Worm (Caenorhabditis elegans) whole organism, L1 larva: ENCODE results near the gene srd-17.

Source experiments
- C04F5.9 ChIP-seq: sonication (generic microtip); optimal IDR thresholded peaks from 2 replicates; lab custom pipeline; 2016; ENCODE audit warnings: missing genetic modification characterization, missing compliant biosample characterization
- C16A3.4 ChIP-seq: fragments of 150-350 bp; optimal IDR thresholded peaks from 2 replicates; lab custom pipeline; 2014; ENCODE audit warnings: missing biosample characterization, missing genetic modification characterization
- F16B12.6 ChIP-seq: fragments of 150-350 bp; optimal IDR thresholded peaks from 2 replicates; lab custom pipeline; 2014; ENCODE audit warnings: missing biosample characterization, missing genetic modification characterization
- Y116A8C.19 ChIP-seq: sonication (generic microtip); optimal IDR thresholded peaks from 2 replicates; lab custom pipeline; 2016; ENCODE audit warnings: missing compliant biosample characterization, missing genetic modification characterization, borderline replicate concordance
- aha-1 ChIP-seq: fragments of 150-350 bp; optimal IDR thresholded peaks from 2 replicates; lab custom pipeline; 2014; ENCODE audit warnings: missing biosample characterization, missing genetic modification characterization
- alr-1 ChIP-seq: fragments of 200-800 bp; sonication (Bioruptor generic); optimal IDR thresholded peaks from 2 replicates; lab custom pipeline; 2018; ENCODE audit warnings: borderline replicate concordance, mild to moderate bottlenecking, missing genetic modification characterization, missing compliant biosample characterization
- blmp-1 ChIP-seq: fragments of 150-350 bp; optimal IDR thresholded peaks from 2 replicates; lab custom pipeline; 2014; ENCODE audit warnings: missing biosample characterization, missing genetic modification characterization
- ceh-8 ChIP-seq: fragments of 200-800 bp; sonication (Bioruptor generic); optimal IDR thresholded peaks from 2 replicates; lab custom pipeline; 2018; ENCODE audit warnings: mild to moderate bottlenecking, missing genetic modification characterization, moderate library complexity, missing compliant biosample characterization
- ceh-88 ChIP-seq: fragments of 200-800 bp; sonication (Bioruptor generic); IDR thresholded peaks from 2 replicates; pipeline ENCODE4 v1.3.6; 2022; ENCODE audit warnings: missing genetic modification characterization, missing compliant biosample characterization
- efl-1 ChIP-seq, 4 experiments: fragments of 150-350 bp; optimal IDR thresholded peaks in 3 of 4; peaks in 1 of 4; 1 replicate in 1 of 4; 2 replicates in 3 of 4; lab custom pipeline; 2014; ENCODE audit warnings: missing biosample characterization in 2 of 4, missing genetic modification characterization in 2 of 4, missing genetic modification reagents in 2 of 4
- egl-13 ChIP-seq: sonication (generic microtip); optimal IDR thresholded peaks from 2 replicates; lab custom pipeline; 2016; ENCODE audit warnings: missing genotype, missing genetic modification reagents, missing genetic modification characterization, missing compliant biosample characterization
- elt-3 ChIP-seq, 6 experiments: fragments of 150-350 bp in 1 of 6; sonication (generic microtip); optimal IDR thresholded peaks; 2 replicates each; lab custom pipeline; 2017 to 2018; ENCODE audit warnings: missing biosample characterization in 6 of 6, missing genetic modification characterization in 6 of 6, inconsistent platforms in 1 of 6
- fkh-4 ChIP-seq: sonication (generic microtip); optimal IDR thresholded peaks from 2 replicates; lab custom pipeline; 2016; ENCODE audit warnings: missing compliant biosample characterization, missing genetic modification characterization, borderline replicate concordance
- fkh-8 ChIP-seq: sonication (generic microtip); optimal IDR thresholded peaks from 2 replicates; lab custom pipeline; 2016; ENCODE audit warnings: mild to moderate bottlenecking, missing genetic modification characterization, missing compliant biosample characterization
- grh-1 ChIP-seq: fragments of 200-800 bp; sonication (Bioruptor generic); IDR thresholded peaks from 2 replicates; pipeline ENCODE4 v1.3.6; 2022; ENCODE audit warnings: missing genetic modification reagents, missing genetic modification characterization, missing compliant biosample characterization
- hpl-2 ChIP-seq: fragments of 150-350 bp; optimal IDR thresholded peaks from 2 replicates; lab custom pipeline; 2014; ENCODE audit warnings: missing biosample characterization, missing genetic modification reagents, missing genetic modification characterization
- irx-1 ChIP-seq: sonication (generic microtip); optimal IDR thresholded peaks from 2 replicates; lab custom pipeline; 2016; ENCODE audit warnings: missing genetic modification characterization, missing compliant biosample characterization
- jun-1 ChIP-seq: fragments of 150-350 bp; optimal IDR thresholded peaks from 2 replicates; lab custom pipeline; 2014; ENCODE audit warnings: missing biosample characterization, missing genetic modification reagents, missing genetic modification characterization
- lin-13 ChIP-seq: fragments of 150-350 bp; optimal IDR thresholded peaks from 2 replicates; lab custom pipeline; 2014; ENCODE audit warnings: missing biosample characterization, missing genetic modification reagents, missing genetic modification characterization
- lin-35 ChIP-seq, 2 experiments: fragments of 150-350 bp; optimal IDR thresholded peaks; 2 replicates each; lab custom pipeline; 2014; ENCODE audit warnings: missing biosample characterization in 2 of 2, missing genetic modification characterization in 2 of 2, missing genetic modification reagents in 2 of 2
- lin-39 ChIP-seq: fragments of 150-350 bp; optimal IDR thresholded peaks from 2 replicates; lab custom pipeline; 2014; ENCODE audit warnings: missing biosample characterization, missing genetic modification reagents, missing genetic modification characterization
- lir-3 ChIP-seq: sonication (generic microtip); optimal IDR thresholded peaks from 2 replicates; lab custom pipeline; 2016; ENCODE audit warnings: mild to moderate bottlenecking, missing genetic modification characterization, moderate library complexity, missing compliant biosample characterization; ENCODE audit not compliant: poor library complexity
- mab-9 ChIP-seq: fragments of 200-800 bp; sonication (Bioruptor generic); IDR thresholded peaks from 2 replicates; pipeline ENCODE4 v1.3.6; 2022; ENCODE audit warnings: missing genetic modification reagents, missing genetic modification characterization, missing compliant biosample characterization
- mep-1 ChIP-seq: fragments of 150-350 bp; optimal IDR thresholded peaks from 2 replicates; lab custom pipeline; 2014; ENCODE audit warnings: missing biosample characterization, missing genetic modification characterization
- nhr-47 ChIP-seq: sonication (generic microtip); optimal IDR thresholded peaks from 2 replicates; lab custom pipeline; 2016; ENCODE audit warnings: mild to moderate bottlenecking, missing genetic modification characterization, moderate library complexity, missing compliant biosample characterization
- nhr-84 ChIP-seq: sonication (generic microtip); optimal IDR thresholded peaks from 2 replicates; lab custom pipeline; 2017; ENCODE audit warnings: missing biosample characterization, missing genetic modification characterization
- nhr-85 ChIP-seq: sonication (generic microtip); peaks from one replicate; lab custom pipeline; 2016; ENCODE audit warnings: missing genetic modification characterization, inconsistent platforms, missing compliant biosample characterization
- nhr-90 ChIP-seq: sonication (generic microtip); optimal IDR thresholded peaks from 2 replicates; lab custom pipeline; 2016; ENCODE audit warnings: mild to moderate bottlenecking, missing genetic modification characterization, missing compliant biosample characterization; ENCODE audit not compliant: poor library complexity
- pag-3 ChIP-seq: sonication (generic microtip); optimal IDR thresholded peaks from 2 replicates; lab custom pipeline; 2017; ENCODE audit warnings: missing genetic modification characterization, mild to moderate bottlenecking, missing compliant biosample characterization, antibody characterized with exemption, borderline replicate concordance; ENCODE audit not compliant: insufficient read depth
- pqm-1 ChIP-seq: sonication (generic microtip); optimal IDR thresholded peaks from 3 replicates; lab custom pipeline; 2017; ENCODE audit warnings: missing biosample characterization, missing genetic modification characterization
- skn-1 ChIP-seq: fragments of 150-350 bp; optimal IDR thresholded peaks from 2 replicates; lab custom pipeline; 2014; ENCODE audit warnings: missing biosample characterization, missing genetic modification characterization
- snpc-4 ChIP-seq: fragments of 150-350 bp; optimal IDR thresholded peaks from 2 replicates; lab custom pipeline; 2014; ENCODE audit warnings: missing biosample characterization, missing genetic modification characterization
- unc-86 ChIP-seq: sonication (generic microtip); optimal IDR thresholded peaks from 2 replicates; lab custom pipeline; 2016; ENCODE audit warnings: missing genetic modification characterization, missing compliant biosample characterization
- zip-4 ChIP-seq: fragments of 200-800 bp; sonication (Bioruptor generic); optimal IDR thresholded peaks from 2 replicates; lab custom pipeline; 2018; ENCODE audit warnings: mild to moderate bottlenecking, missing genetic modification characterization, moderate library complexity, missing compliant biosample characterization
- ztf-11 ChIP-seq, 2 experiments: sonication (generic microtip); optimal IDR thresholded peaks; 2 replicates each; lab custom pipeline; 2016 to 2017; ENCODE audit warnings: missing genetic modification characterization in 2 of 2, missing biosample characterization in 1 of 2, missing compliant biosample characterization in 1 of 2
- ztf-4 ChIP-seq: fragments of 150-350 bp; optimal IDR thresholded peaks from 2 replicates; lab custom pipeline; 2014; ENCODE audit warnings: missing biosample characterization, missing genetic modification characterization

Gene srd-17

ce11 chrV:13415462-13415861, 17.1 kb downstream of the srd-17 start:
- no peak for TF ChIP-seq hpl-2 (GFP tag; lab: Kevin White, UChicago)
- TF ChIP-seq ceh-8 (GFP tag; lab: Kevin White, UChicago): peak; percentile 71

DNA sequence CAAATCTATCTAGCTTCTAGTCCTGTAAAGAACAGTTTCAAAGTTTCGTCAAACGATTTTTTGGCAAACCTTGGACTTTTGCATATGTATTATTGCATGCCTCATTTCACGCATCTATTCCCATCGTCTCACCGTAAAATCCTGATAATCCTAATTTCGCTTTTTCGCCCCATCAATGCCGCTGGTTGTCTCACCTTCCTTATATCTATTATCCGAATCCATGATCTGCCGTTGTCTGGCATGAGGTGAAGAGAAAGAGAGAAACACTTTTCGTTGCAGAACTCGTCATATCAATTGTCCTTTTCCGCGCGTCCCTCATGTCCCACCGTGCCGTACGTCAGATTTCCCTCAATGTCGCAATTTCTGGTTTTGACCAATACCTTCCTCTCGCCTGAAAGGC, 17.9 kb downstream of the srd-17 start, which contains the start of gene cut-2:
Gene cut-2, plus strand, starts transcription at position 365 of the 400 bp plus-strand sequence.
- TF ChIP-seq fkh-4 (tag; lab: Kevin White, UChicago): no peak
- TF ChIP-seq blmp-1 (tag; lab: Kevin White, UChicago): peak; percentile 63
- peak; percentile 35 for TF ChIP-seq nhr-85 (tag; lab: Kevin White, UChicago)
- no peak for TF ChIP-seq pag-3
- TF ChIP-seq, all 84 proteins: peak for 2

ce11 chrV:13413301-13413700, 19.2 kb downstream of the srd-17 start:
- peak; percentile 21 for TF ChIP-seq mep-1 (tag; lab: Kevin White, UChicago)
- peak; percentile 19 for TF ChIP-seq ztf-4 (tag; lab: Kevin White, UChicago)
- no peak for TF ChIP-seq C16A3.4 (tag; lab: Kevin White, UChicago)
- peak in 2 of 6 experiments; percentile 11 to 42 for TF ChIP-seq elt-3 (tag; optimal IDR thresholded peaks at IDR 0.05; lab: Kevin White, UChicago)
- TF ChIP-seq blmp-1 (tag; lab: Kevin White, UChicago): peak; percentile 83
- no peak for TF ChIP-seq snpc-4 (tag; lab: Kevin White, UChicago)
- TF ChIP-seq, all 84 proteins: peak for 4

- TF ChIP-seq lin-35 (GFP tag; optimal IDR thresholded peaks at IDR 0.05; lab: Kevin White, UChicago): no peak
- peak; percentile 15 for TF ChIP-seq jun-1 (tag; lab: Kevin White, UChicago)
- peak; percentile 70 for TF ChIP-seq ztf-4 (tag; lab: Kevin White, UChicago)
Observed at ce11 chrV:13411992-13412298, 20.6 kb downstream of the srd-17 start.

- TF ChIP-seq nhr-90 (tag; lab: Kevin White, UChicago): no peak
- no peak for TF ChIP-seq fkh-8 (tag; lab: Kevin White, UChicago)
- no peak for TF ChIP-seq zip-4
- TF ChIP-seq efl-1 (optimal IDR thresholded peaks at IDR 0.05; lab: Kevin White, UChicago): no peak
- no peak for TF ChIP-seq efl-1 (GFP tag; optimal IDR thresholded peaks at IDR 0.05 in 1 of 2; lab: Kevin White, UChicago)
- TF ChIP-seq pqm-1: no peak
- no peak for TF ChIP-seq lin-35 (GFP tag; optimal IDR thresholded peaks at IDR 0.05; lab: Kevin White, UChicago)
- no peak for TF ChIP-seq elt-3 (tag; optimal IDR thresholded peaks at IDR 0.05; lab: Kevin White, UChicago)
- TF ChIP-seq lin-39 (tag; lab: Kevin White, UChicago): no peak
- no peak for TF ChIP-seq grh-1
- no peak for TF ChIP-seq ceh-88
Observed at ce11 chrV:13411225-13411991, 21.1 kb downstream of the srd-17 start.

DNA sequence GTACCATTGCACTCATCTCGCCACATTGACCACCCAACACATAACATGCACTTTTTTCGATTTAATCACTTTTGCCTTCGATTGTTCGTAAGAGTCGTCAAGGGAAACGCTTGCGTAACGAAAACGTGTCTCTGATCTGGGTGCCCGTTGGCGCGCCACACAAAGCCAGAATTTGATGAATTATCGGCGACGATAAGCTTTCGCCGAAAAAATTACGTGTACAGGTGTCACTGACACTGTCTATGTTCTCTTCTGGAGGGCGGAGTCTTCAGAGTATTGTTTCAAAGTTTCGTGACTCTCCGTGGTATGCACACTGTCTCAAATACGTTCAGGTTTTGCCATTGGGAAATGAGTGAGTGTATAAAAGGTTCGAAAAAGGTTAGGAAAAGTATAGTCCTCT, 21.8 kb downstream of the srd-17 start, which contains the start of gene F53F1.4:
Gene F53F1.4, plus strand, starts transcription at position 390 of the 400 bp plus-strand sequence.
- TF ChIP-seq blmp-1 (tag; lab: Kevin White, UChicago) (peak; percentile 85), skn-1 (no peak)

- TF ChIP-seq Y116A8C.19 (tag; lab: Kevin White, UChicago) (no peak), lin-35 (GFP tag; optimal IDR thresholded peaks at IDR 0.05; lab: Kevin White, UChicago) (peak; percentile 82 to 91), C04F5.9 (no peak), jun-1 (tag; lab: Kevin White, UChicago) (no peak), C16A3.4 (tag; lab: Kevin White, UChicago) (peak; percentile 6), ztf-11 (tag; optimal IDR thresholded peaks at IDR 0.05; lab: Kevin White, UChicago) (peak in 1 of 2 experiments; percentile 74), unc-86 (tag; lab: Kevin White, UChicago) (no peak), zip-4 (no peak), efl-1 (optimal IDR thresholded peaks at IDR 0.05; lab: Kevin White, UChicago) (peak; percentile 89), efl-1 (GFP tag; optimal IDR thresholded peaks at IDR 0.05 in 1 of 2; lab: Kevin White, UChicago) (peak; percentile 89 to 99), F16B12.6 (tag; lab: Kevin White, UChicago) (no peak), irx-1 (tag; lab: Kevin White, UChicago) (peak; percentile 71), skn-1 (no peak), fkh-8 (tag; lab: Kevin White, UChicago) (no peak), alr-1 (tag; lab: Kevin White, UChicago) (no peak), lir-3 (tag; lab: Kevin White, UChicago) (peak; percentile 82), egl-13 (peak; percentile 36), lin-13 (GFP tag; lab: Kevin White, UChicago) (no peak), nhr-84 (tag; lab: Kevin White, UChicago) (no peak), aha-1 (no peak), mab-9 (GFP tag; lab: Robert Waterston, UW) (no peak), nhr-47 (tag; lab: Kevin White, UChicago) (peak; percentile 71), mep-1 (tag; lab: Kevin White, UChicago) (peak; percentile 3)
Observed at ce11 chrV:13409089-13409488, 23.4 kb downstream of the srd-17 start.
